Fruit fly (Drosophila melanogaster): ENCODE results near the gene sd.
A peak's percentile ranks its signal among the peaks of the same experiment; 100 is the strongest.

Gene sd

dm6 chrX:15803764-15804563 lies at the start of gene sd, which contains the start of gene PGRP-LE:
sd (plus strand) TSS chrX:15804370.
PGRP-LE (minus strand) TSS chrX:15803880.
- no peak for TF ChIP-seq CG17801 (GFP tag; optimal IDR thresholded peaks at IDR 0.05; ENCODE audit: partially characterized antibody)

- no peak for TF ChIP-seq CG17801 (GFP tag; optimal IDR thresholded peaks at IDR 0.05; ENCODE audit: partially characterized antibody)
Measured at dm6 chrX:15756018-15756417, 48.2 kb upstream of the sd start, which contains the start of gene CG8260. CG8260 (plus strand) TSS chrX:15756318.

DNA sequence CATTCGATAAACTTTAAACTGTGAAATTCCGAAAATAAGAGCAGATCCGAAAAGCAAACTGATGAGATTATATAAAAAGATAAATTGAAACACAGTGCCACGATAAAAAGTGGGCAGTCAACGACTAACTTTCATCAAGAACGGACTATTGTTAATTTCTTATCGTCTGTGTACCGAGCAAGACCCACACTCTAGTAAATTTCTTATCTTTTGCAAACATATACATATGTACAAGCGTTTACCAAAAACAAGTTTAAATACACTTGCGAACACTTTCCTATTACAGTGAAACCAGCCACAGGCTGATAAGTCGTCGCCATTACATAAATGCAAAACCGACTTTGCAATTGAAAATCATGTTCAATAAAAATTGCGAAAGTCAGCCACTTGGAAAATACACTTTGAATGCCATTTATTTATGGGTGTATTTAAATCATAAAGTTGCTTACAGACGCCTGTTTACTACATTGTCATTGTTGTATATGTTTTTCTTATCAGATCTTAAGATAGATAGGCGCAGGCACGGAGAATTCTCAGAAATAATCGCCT lies 45.4 kb upstream of the sd start:
- TF ChIP-seq CG17801 (GFP tag; optimal IDR thresholded peaks at IDR 0.05; ENCODE audit: partially characterized antibody): no peak

- TF ChIP-seq CG17801 (GFP tag; optimal IDR thresholded peaks at IDR 0.05; ENCODE audit: partially characterized antibody): peak; percentile 1
Measured at dm6 chrX:15759752-15760446, 44.3 kb upstream of the sd start.

dm6 chrX:15760447-15761297 lies 43.5 kb upstream of the sd start, which contains the start of the genes Graf and mRpL3:
Graf (minus strand) TSS chrX:15760733.
mRpL3 (plus strand) TSS chrX:15761248.
- no peak for TF ChIP-seq CG17801 (GFP tag; optimal IDR thresholded peaks at IDR 0.05; ENCODE audit: partially characterized antibody)

DNA sequence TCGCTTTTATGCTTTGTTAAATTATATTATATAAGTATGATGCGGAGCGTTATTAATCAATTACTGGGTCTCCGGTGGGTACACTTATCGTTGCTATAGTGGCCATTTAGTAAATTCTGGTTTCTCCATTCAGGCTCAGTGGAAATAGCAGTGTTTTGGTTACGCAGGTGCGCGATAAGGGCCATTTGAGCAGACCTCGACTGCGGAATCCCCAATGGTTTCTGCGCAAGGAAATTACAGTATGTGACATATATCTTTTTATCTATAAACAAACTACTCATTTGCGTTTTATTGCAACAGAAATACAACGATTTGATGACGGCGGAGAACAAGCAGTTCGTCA lies 42.9 kb upstream of the sd start:
- TF ChIP-seq CG17801 (GFP tag; optimal IDR thresholded peaks at IDR 0.05; ENCODE audit: partially characterized antibody): no peak

DNA sequence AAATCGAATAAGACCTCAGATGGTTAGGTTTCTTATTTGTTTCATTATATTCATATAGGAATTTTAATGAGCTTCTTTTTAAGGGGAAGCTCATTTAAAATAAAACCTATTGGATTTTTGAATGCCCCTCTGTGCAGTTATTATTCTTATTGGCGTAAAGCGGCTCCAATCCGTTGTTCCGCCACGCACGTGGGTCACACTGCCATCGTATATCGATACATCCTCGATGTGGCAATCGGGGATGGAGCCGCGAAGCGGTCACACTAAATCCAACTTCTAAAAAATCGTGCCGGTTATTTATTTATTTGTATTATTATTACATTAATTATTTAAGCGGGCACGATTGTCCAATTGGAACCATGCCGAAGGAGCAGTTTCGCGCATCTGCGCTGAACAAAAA lies 41.4 kb upstream of the sd start, which contains the start of gene Polr3A:
Gene Polr3A, plus strand, starts transcription at position 234 of the 400 bp plus-strand sequence.
- TF ChIP-seq CG17801 (GFP tag; optimal IDR thresholded peaks at IDR 0.05; ENCODE audit: partially characterized antibody): no peak

DNA sequence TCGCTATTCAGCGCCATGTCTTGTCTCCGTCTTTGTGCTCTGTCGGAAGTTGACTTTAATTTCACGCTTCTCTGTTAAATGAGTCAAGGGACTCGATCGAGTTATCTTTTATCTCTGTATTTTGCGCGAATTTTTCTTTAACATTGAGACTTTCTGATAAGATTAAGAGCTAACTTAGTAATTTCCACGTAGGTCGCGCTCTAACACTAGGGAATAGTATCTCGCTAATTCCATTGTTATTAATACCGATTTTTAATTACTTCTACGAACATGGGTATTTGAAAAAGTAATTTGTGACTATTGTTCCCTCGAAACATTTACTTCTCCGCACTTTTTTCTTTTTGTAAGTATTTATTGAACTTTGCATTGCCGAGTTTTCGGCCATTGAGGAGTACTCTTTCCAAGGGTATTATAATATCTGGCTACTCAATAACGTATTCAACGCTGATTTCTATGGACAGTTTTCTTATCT lies 37.7 kb upstream of the sd start, which contains the start of gene CG8952:
Gene CG8952, minus strand, starts transcription at position 51 of the 472 bp plus-strand sequence.
- no peak for TF ChIP-seq CG17801 (GFP tag; optimal IDR thresholded peaks at IDR 0.05; ENCODE audit: partially characterized antibody)

dm6 chrX:15769457-15769856 lies 34.7 kb upstream of the sd start, which contains the start of gene CG33172:
CG33172 (plus strand) TSS chrX:15769664.
- TF ChIP-seq CG17801 (GFP tag; optimal IDR thresholded peaks at IDR 0.05; ENCODE audit: partially characterized antibody): no peak

DNA sequence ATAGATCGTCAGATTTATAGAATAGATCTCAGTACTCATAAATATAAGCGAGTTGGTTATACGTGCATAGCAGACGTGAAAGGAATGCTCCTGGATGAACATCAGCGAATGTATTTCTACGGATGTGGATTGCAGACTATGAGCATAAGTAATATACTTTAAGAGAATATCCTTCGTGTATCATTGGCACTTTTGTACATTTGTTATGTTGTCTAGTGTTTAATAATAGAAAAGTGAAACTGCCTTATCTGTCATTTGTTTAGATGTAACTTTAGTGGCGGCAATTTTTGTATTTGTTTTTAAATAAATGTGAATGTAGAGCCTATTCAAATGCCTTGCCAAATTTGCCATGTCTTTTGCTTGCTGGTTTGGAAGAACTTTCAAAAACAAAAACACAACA lies 31.5 kb upstream of the sd start, which contains the start of gene CG43672:
Gene CG43672, plus strand, starts transcription at position 301 of the 400 bp plus-strand sequence.
- TF ChIP-seq CG17801 (GFP tag; optimal IDR thresholded peaks at IDR 0.05; ENCODE audit: partially characterized antibody): no peak

DNA sequence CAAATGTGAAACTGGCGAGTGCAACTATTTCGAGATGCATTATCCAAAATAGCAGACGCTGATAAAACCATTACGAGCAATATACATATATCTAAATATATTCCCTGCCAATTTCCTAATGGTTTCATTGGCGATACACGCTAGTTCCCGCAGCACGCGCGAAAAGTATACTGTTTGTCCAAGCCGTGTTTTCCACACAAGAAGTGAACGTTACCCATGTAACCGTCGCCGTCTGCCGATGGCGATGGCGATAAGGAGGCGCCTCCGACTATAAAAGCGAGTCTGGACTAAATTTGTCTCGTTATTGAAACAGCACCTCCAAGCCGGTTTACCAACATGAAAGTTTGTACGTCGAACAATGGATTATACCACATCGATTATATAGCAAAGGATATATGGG lies 25.3 kb upstream of the sd start, which contains the start of gene CG43673:
Gene CG43673, plus strand, starts transcription at position 301 of the 400 bp plus-strand sequence.
- TF ChIP-seq CG17801 (GFP tag; optimal IDR thresholded peaks at IDR 0.05; ENCODE audit: partially characterized antibody): no peak

DNA sequence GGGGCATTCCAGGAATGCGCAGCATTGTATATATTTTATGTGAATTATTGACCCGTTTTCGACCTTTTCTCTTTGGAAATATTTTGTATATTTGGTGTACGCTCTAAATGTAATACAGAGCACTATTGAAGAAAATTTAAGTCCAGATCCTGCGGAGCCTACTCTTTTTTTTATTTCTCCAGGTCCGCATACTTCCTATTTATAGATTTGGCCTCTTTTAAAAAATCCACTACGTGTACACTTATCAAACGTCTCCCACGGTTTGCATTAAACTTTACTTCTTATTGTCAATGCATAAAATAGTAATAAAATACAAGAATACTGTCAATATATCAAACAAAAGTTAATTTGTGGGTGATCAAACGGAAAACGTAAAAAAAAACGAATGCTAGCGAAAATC lies 20.6 kb upstream of the sd start, which contains the start of gene Efhc1.1:
Gene Efhc1.1, minus strand, starts transcription at position 101 of the 400 bp plus-strand sequence.
- TF ChIP-seq CG17801 (GFP tag; optimal IDR thresholded peaks at IDR 0.05; ENCODE audit: partially characterized antibody): no peak

DNA sequence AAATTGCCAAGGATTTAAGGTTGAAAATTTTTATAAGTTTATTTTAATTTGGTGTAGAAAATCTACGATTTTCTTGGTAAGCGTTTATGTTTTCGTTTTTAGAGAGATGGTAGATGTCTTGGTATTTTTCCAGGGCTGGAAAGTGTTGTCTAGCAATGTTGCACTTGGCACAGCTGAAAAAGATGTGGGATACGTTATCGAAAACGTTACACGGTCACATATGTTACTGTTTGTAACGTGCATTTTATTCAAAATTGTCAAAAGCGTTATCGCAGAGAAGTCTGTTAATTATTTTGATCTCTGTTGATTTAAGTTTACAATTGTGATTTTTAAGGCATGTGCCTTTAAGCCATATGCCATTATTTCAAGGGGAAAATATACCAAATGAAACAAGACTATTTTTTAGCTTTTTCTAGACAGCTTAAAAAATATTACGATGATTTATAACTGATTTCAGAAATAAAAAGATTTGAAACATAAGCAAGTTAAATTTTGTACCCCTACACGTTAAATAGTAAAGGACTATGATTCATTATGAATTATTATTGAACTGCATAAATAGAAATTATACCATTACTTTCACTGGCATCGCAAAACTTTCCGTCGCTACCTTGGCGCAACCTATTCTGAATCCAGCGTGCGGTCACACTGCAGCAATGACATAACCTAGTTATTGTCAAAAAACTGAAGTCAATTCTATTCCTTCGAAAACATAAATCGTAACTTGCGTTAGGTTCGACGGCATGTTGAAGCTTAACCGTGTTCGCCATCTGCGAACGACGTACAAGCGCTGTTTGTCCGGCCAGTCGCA lies 18.5 kb upstream of the sd start, which contains the start of the genes Paf-AHalpha and mRpS30:
Gene Paf-AHalpha, minus strand, starts transcription at position 155 of the 811 bp plus-strand sequence.
Gene mRpS30, plus strand, starts transcription at position 619 of the 811 bp plus-strand sequence.
- TF ChIP-seq CG17801 (GFP tag; optimal IDR thresholded peaks at IDR 0.05; ENCODE audit: partially characterized antibody): peak; percentile 25
